Fruit fly (Drosophila melanogaster): Measurements from ENCODE around the gene CG1703.

The CG1703 gene

DNA sequence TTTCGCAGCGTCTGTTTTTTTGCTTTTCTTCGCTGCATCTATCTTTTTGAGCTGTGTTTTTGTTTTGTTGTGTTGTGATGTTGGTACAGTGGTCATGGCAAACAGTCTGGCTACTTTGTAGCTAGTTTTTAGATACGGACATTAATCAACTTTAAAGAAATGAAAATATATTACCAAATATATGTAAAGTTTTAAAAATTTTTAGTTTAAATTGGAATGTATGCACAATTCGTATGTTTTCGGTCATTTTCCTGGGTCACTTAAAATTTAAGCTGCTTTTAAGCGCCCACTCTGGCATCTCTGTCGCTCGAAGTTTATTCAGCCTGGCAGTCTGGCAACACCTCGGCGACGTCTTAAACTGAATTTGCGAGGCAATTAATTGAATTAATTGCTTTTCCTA, 35.2 kb upstream of the CG1703 start, which contains the start of gene CG11695:
Gene CG11695 (plus strand): TSS at position 344 of the 400 bp plus-strand sequence.
- TF ChIP-seq CrebA (GFP tag; optimal IDR thresholded peaks at IDR 0.05; ENCODE audit: borderline replicate concordance): no peak
- no peak for TF ChIP-seq N (GFP tag; optimal IDR thresholded peaks at IDR 0.05)
- TF ChIP-seq Dfd (GFP tag; optimal IDR thresholded peaks at IDR 0.05): no peak
- TF ChIP-seq br (GFP tag; optimal IDR thresholded peaks at IDR 0.05): peak; percentile 51
- no peak for TF ChIP-seq Dif (GFP tag; optimal IDR thresholded peaks at IDR 0.05; ENCODE audit: partially characterized antibody)
- peak; percentile 94 for TF ChIP-seq Myc (optimal IDR thresholded peaks at IDR 0.05)
- TF ChIP-seq psq (GFP tag; optimal IDR thresholded peaks at IDR 0.05): peak; percentile 58
- peak; percentile 85 for TF ChIP-seq HLH106 (tag; optimal IDR thresholded peaks at IDR 0.05)
- no peak for TF ChIP-seq lola (GFP tag; optimal IDR thresholded peaks at IDR 0.05)
- no peak for TF ChIP-seq Jra (GFP tag; optimal IDR thresholded peaks at IDR 0.05)
- TF ChIP-seq jim (GFP tag; optimal IDR thresholded peaks at IDR 0.05): no peak
- TF ChIP-seq GATAd (GFP tag; optimal IDR thresholded peaks at IDR 0.05): no peak
- no peak for TF ChIP-seq Abd-B (GFP tag; optimal IDR thresholded peaks at IDR 0.05)
- TF ChIP-seq dl (GFP tag; optimal IDR thresholded peaks at IDR 0.05; ENCODE audit: insufficient read depth in 1 of 2, partially characterized antibody in 2 of 2): no peak
- peak; percentile 67 for TF ChIP-seq OdsH (GFP tag; optimal IDR thresholded peaks at IDR 0.05)
- TF ChIP-seq usp (GFP tag; optimal IDR thresholded peaks at IDR 0.05): no peak
- TF ChIP-seq pan (optimal IDR thresholded peaks at IDR 0.05): no peak
- no peak for TF ChIP-seq Hnf4 (GFP tag; optimal IDR thresholded peaks at IDR 0.05)
- peak; percentile 64 for TF ChIP-seq fru (GFP tag; optimal IDR thresholded peaks at IDR 0.05)
- peak; percentile 85 for TF ChIP-seq woc (GFP tag; optimal IDR thresholded peaks at IDR 0.05)
- peak; percentile 77 for TF ChIP-seq rgr (GFP tag; optimal IDR thresholded peaks at IDR 0.05)
- no peak for TF ChIP-seq dsf (GFP tag; optimal IDR thresholded peaks at IDR 0.05; ENCODE audit: borderline replicate concordance)
- TF ChIP-seq dmrt93B (GFP tag; optimal IDR thresholded peaks at IDR 0.05): peak; percentile 50
- TF ChIP-seq sage (GFP tag; optimal IDR thresholded peaks at IDR 0.05): no peak
- peak; percentile 72 for TF ChIP-seq h (GFP tag; optimal IDR thresholded peaks at IDR 0.05)
- TF ChIP-seq Vsx2 (GFP tag; optimal IDR thresholded peaks at IDR 0.05; ENCODE audit: partially characterized antibody): no peak
- TF ChIP-seq CG32264 (GFP tag; optimal IDR thresholded peaks at IDR 0.05): no peak
- TF ChIP-seq foxo (GFP tag; optimal IDR thresholded peaks at IDR 0.05): peak in 1 of 2 experiments; percentile 82
- peak; percentile 41 for TF ChIP-seq sv (GFP tag; optimal IDR thresholded peaks at IDR 0.05)
- no peak for TF ChIP-seq Mio (GFP tag; optimal IDR thresholded peaks at IDR 0.05)
- TF ChIP-seq CG9705 (GFP tag; optimal IDR thresholded peaks at IDR 0.05): peak; percentile 77
- no peak for TF ChIP-seq tai (GFP tag; optimal IDR thresholded peaks at IDR 0.05)
- peak; percentile 75 for TF ChIP-seq Sp1 (GFP tag; optimal IDR thresholded peaks at IDR 0.05)
- no peak for TF ChIP-seq Rel (GFP tag; optimal IDR thresholded peaks at IDR 0.05)
- TF ChIP-seq Rel (tag; optimal IDR thresholded peaks at IDR 0.05): peak; percentile 48
- TF ChIP-seq Hr78 (GFP tag; optimal IDR thresholded peaks at IDR 0.05): no peak
- TF ChIP-seq ey (GFP tag; optimal IDR thresholded peaks at IDR 0.05): peak; percentile 63
- no peak for TF ChIP-seq Hr83 (GFP tag; optimal IDR thresholded peaks at IDR 0.05; ENCODE audit: poor library complexity, severe bottlenecking)
- no peak for TF ChIP-seq brk (GFP tag; optimal IDR thresholded peaks at IDR 0.05)

dm6 chrX:11578841-11579240, 32.9 kb upstream of the CG1703 start:
- TF ChIP-seq OdsH (GFP tag; optimal IDR thresholded peaks at IDR 0.05) (no peak), Myc (optimal IDR thresholded peaks at IDR 0.05) (peak; percentile 54), woc (GFP tag; optimal IDR thresholded peaks at IDR 0.05) (no peak), N (GFP tag; optimal IDR thresholded peaks at IDR 0.05) (no peak), Dfd (GFP tag; optimal IDR thresholded peaks at IDR 0.05) (no peak)

DNA sequence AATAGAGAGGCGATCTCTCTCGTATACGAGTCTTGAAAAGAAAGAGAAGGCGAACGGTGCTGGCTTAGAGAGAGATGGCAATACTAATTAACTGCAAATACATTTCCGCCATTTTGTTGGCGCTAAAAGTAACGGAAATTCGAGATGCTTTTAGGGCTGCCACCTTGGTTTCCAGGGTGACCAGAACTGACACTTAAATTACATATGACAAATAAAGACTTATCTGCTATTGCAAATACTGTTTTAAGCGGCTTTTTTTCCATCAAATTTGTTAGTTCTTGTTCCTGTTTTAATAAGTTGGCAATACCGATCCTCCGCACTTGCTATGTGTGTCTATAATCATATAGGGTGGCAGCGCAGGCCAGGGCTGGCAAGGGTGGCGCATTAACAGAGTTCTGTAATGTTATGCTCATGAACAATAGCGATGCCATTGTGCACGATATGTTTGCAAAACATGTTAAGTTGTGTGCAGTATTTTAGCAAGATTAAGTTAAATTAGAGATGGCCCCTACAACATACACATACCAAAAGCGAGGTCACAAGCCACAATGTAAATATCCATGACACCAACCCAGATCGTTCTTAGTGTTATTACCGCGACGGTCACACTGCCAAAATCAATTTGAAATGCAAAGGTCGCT, 31.4 kb upstream of the CG1703 start, which contains the start of gene nod:
Gene nod (plus strand): TSS at position 573 of the 641 bp plus-strand sequence.
- TF ChIP-seq dmrt93B (GFP tag; optimal IDR thresholded peaks at IDR 0.05) (no peak), Jra (GFP tag; optimal IDR thresholded peaks at IDR 0.05) (no peak), CrebA (GFP tag; optimal IDR thresholded peaks at IDR 0.05; ENCODE audit: borderline replicate concordance) (no peak), N (GFP tag; optimal IDR thresholded peaks at IDR 0.05) (no peak), brk (GFP tag; optimal IDR thresholded peaks at IDR 0.05) (no peak), ey (GFP tag; optimal IDR thresholded peaks at IDR 0.05) (peak; percentile 63), GATAd (GFP tag; optimal IDR thresholded peaks at IDR 0.05) (no peak), Myc (optimal IDR thresholded peaks at IDR 0.05) (no peak), Abd-B (GFP tag; optimal IDR thresholded peaks at IDR 0.05) (no peak), dl (GFP tag; optimal IDR thresholded peaks at IDR 0.05; ENCODE audit: insufficient read depth in 1 of 2, partially characterized antibody in 2 of 2) (no peak), woc (GFP tag; optimal IDR thresholded peaks at IDR 0.05) (no peak), Rel (GFP tag; optimal IDR thresholded peaks at IDR 0.05) (no peak), Rel (tag; optimal IDR thresholded peaks at IDR 0.05) (no peak), sage (GFP tag; optimal IDR thresholded peaks at IDR 0.05) (no peak), br (GFP tag; optimal IDR thresholded peaks at IDR 0.05) (peak; percentile 34), OdsH (GFP tag; optimal IDR thresholded peaks at IDR 0.05) (peak; percentile 29), Vsx2 (GFP tag; optimal IDR thresholded peaks at IDR 0.05; ENCODE audit: partially characterized antibody) (no peak), CG9705 (GFP tag; optimal IDR thresholded peaks at IDR 0.05) (peak; percentile 36), Dif (GFP tag; optimal IDR thresholded peaks at IDR 0.05; ENCODE audit: partially characterized antibody) (no peak), pan (optimal IDR thresholded peaks at IDR 0.05) (no peak), psq (GFP tag; optimal IDR thresholded peaks at IDR 0.05) (peak; percentile 42), dsf (GFP tag; optimal IDR thresholded peaks at IDR 0.05; ENCODE audit: borderline replicate concordance) (no peak), Hnf4 (GFP tag; optimal IDR thresholded peaks at IDR 0.05) (no peak), Mio (GFP tag; optimal IDR thresholded peaks at IDR 0.05) (no peak), sv (GFP tag; optimal IDR thresholded peaks at IDR 0.05) (peak; percentile 38), lola (GFP tag; optimal IDR thresholded peaks at IDR 0.05) (no peak), rgr (GFP tag; optimal IDR thresholded peaks at IDR 0.05) (peak; percentile 65), HLH106 (tag; optimal IDR thresholded peaks at IDR 0.05) (peak; percentile 54), Sp1 (GFP tag; optimal IDR thresholded peaks at IDR 0.05) (peak; percentile 43), fru (GFP tag; optimal IDR thresholded peaks at IDR 0.05) (peak; percentile 74), Dfd (GFP tag; optimal IDR thresholded peaks at IDR 0.05) (no peak), jim (GFP tag; optimal IDR thresholded peaks at IDR 0.05) (no peak), usp (GFP tag; optimal IDR thresholded peaks at IDR 0.05) (no peak), foxo (GFP tag; optimal IDR thresholded peaks at IDR 0.05) (peak in 1 of 2 experiments; percentile 71), h (GFP tag; optimal IDR thresholded peaks at IDR 0.05) (peak; percentile 40), CG32264 (GFP tag; optimal IDR thresholded peaks at IDR 0.05) (no peak)

Data from whole organism, wandering third instar larva.